Worm (Caenorhabditis elegans) whole organism, L4 larva: ENCODE measurements around the gene ZK930.6.

Experiments used
- D1046.2 ChIP-seq: fragments of 200-800 bp; sonication (Bioruptor generic); IDR thresholded peaks from 2 replicates; pipeline ENCODE4 v1.3.6; 2022; ENCODE audit warnings: missing genetic modification characterization, missing compliant biosample characterization
- F26F4.8 ChIP-seq: fragments of 200-800 bp; sonication (Bioruptor generic); conservative IDR thresholded peaks from 2 replicates; pipeline ENCODE4 v1.3.6; 2022; ENCODE audit warnings: missing genetic modification characterization, missing compliant biosample characterization
- F37D6.2 ChIP-seq: sonication (generic microtip); optimal IDR thresholded peaks from 2 replicates; lab custom pipeline; 2016; ENCODE audit warnings: mild to moderate bottlenecking, missing genetic modification characterization, missing compliant biosample characterization
- R02D3.7 ChIP-seq: fragments of 150-350 bp; sonication (generic microtip); optimal IDR thresholded peaks from 3 replicates; lab custom pipeline; 2014; ENCODE audit warnings: missing biosample characterization, missing genetic modification characterization
- T20F7.1 ChIP-seq: fragments of 200-800 bp; sonication (Bioruptor generic); optimal IDR thresholded peaks from 2 replicates; lab custom pipeline; 2018; ENCODE audit warnings: mild to moderate bottlenecking, missing genetic modification characterization, missing compliant biosample characterization
- Y5F2A.4 ChIP-seq: fragments of 200-800 bp; sonication (Bioruptor generic); optimal IDR thresholded peaks from 2 replicates; lab custom pipeline; 2018; ENCODE audit warnings: mild to moderate bottlenecking, missing genetic modification characterization, missing compliant biosample characterization
- ZK337.2 ChIP-seq: fragments of 200-800 bp; sonication (Bioruptor generic); IDR thresholded peaks from 2 replicates; pipeline ENCODE4 v1.3.6; 2022; ENCODE audit warnings: missing genetic modification reagents, missing genetic modification characterization, missing compliant biosample characterization
- ceh-20 ChIP-seq: fragments of 200-800 bp; sonication (Bioruptor generic); IDR thresholded peaks from 2 replicates; pipeline ENCODE4 v1.3.6; 2022; ENCODE audit warnings: missing genetic modification reagents, missing genetic modification characterization, missing compliant biosample characterization
- ceh-32 ChIP-seq: sonication (generic microtip); optimal IDR thresholded peaks from 2 replicates; lab custom pipeline; 2016; ENCODE audit warnings: mild to moderate bottlenecking, missing genetic modification characterization, missing compliant biosample characterization; ENCODE audit not compliant: poor library complexity
- ceh-82 ChIP-seq: sonication (generic microtip); optimal IDR thresholded peaks from 2 replicates; lab custom pipeline; 2017; ENCODE audit warnings: missing biosample characterization, missing genetic modification characterization
- ces-1 ChIP-seq: fragments of 150-350 bp; sonication (generic microtip); optimal IDR thresholded peaks from 4 replicates; lab custom pipeline; 2014; ENCODE audit warnings: missing biosample characterization, missing genetic modification reagents, missing genetic modification characterization
- cey-2 ChIP-seq: sonication (generic microtip); optimal IDR thresholded peaks from 3 replicates; lab custom pipeline; 2017; ENCODE audit warnings: missing genetic modification characterization, mild to moderate bottlenecking, missing compliant biosample characterization, antibody characterized with exemption, borderline replicate concordance; ENCODE audit not compliant: insufficient read depth
- daf-16 ChIP-seq, 3 experiments: sonication (generic microtip); optimal IDR thresholded peaks; 2 replicates each; lab custom pipeline; 2016 to 2017; ENCODE audit warnings: missing genetic modification characterization in 3 of 3, missing genetic modification reagents in 3 of 3, mild to moderate bottlenecking in 2 of 3, missing compliant biosample characterization in 2 of 3, missing biosample characterization in 1 of 3, moderate library complexity in 1 of 3
- dmd-6 ChIP-seq: fragments of 200-800 bp; sonication (Bioruptor generic); IDR thresholded peaks from 2 replicates; pipeline ENCODE4 v1.3.6; 2022; ENCODE audit warnings: missing genetic modification reagents, missing genetic modification characterization, missing compliant biosample characterization
- duxl-1 ChIP-seq: sonication (generic microtip); optimal IDR thresholded peaks from 2 replicates; lab custom pipeline; 2016; ENCODE audit warnings: mild to moderate bottlenecking, missing genetic modification characterization, moderate library complexity, missing compliant biosample characterization; ENCODE audit not compliant: poor library complexity
- dve-1 ChIP-seq: sonication (generic microtip); optimal IDR thresholded peaks from 2 replicates; lab custom pipeline; 2017; ENCODE audit warnings: antibody characterized with exemption, mild to moderate bottlenecking, missing genetic modification characterization, missing compliant biosample characterization; ENCODE audit not compliant: insufficient read depth
- hlh-30 ChIP-seq: sonication (generic microtip); optimal IDR thresholded peaks from 2 replicates; lab custom pipeline; 2017; ENCODE audit warnings: antibody characterized with exemption, mild to moderate bottlenecking, missing genetic modification characterization, missing compliant biosample characterization; ENCODE audit not compliant: insufficient read depth
- hmg-1.1 ChIP-seq: fragments of 200-800 bp; sonication (Bioruptor generic); IDR thresholded peaks from 2 replicates; pipeline ENCODE4 v1.3.6; 2022; ENCODE audit warnings: missing genetic modification reagents, missing genetic modification characterization, missing compliant biosample characterization
- jun-1 ChIP-seq: fragments of 150-350 bp; optimal IDR thresholded peaks from 2 replicates; lab custom pipeline; 2014; ENCODE audit warnings: missing biosample characterization, missing genetic modification reagents, missing genetic modification characterization
- lin-1 ChIP-seq: fragments of 200-800 bp; sonication (Bioruptor generic); IDR thresholded peaks from 2 replicates; pipeline ENCODE4 v1.3.6; 2022; ENCODE audit warnings: missing genetic modification reagents, missing genetic modification characterization, missing compliant biosample characterization
- lin-39 ChIP-seq: fragments of 150-350 bp; optimal IDR thresholded peaks from 2 replicates; lab custom pipeline; 2014; ENCODE audit warnings: missing biosample characterization, missing genetic modification reagents, missing genetic modification characterization
- lir-3 ChIP-seq: sonication (generic microtip); optimal IDR thresholded peaks from 2 replicates; lab custom pipeline; 2016; ENCODE audit warnings: mild to moderate bottlenecking, missing genetic modification characterization, missing compliant biosample characterization
- lsy-2 ChIP-seq, 2 experiments: fragments of 150-350 bp in 1 of 2; sonication (generic microtip) in 1 of 2; optimal IDR thresholded peaks; 2 replicates each; lab custom pipeline; 2014 to 2017; ENCODE audit warnings: missing biosample characterization in 2 of 2, missing genetic modification characterization in 2 of 2
- madf-5 ChIP-seq, 2 experiments: fragments of 200-800 bp; sonication (Bioruptor generic); IDR thresholded peaks; 2 replicates each; pipeline ENCODE4 v1.3.6; 2022; ENCODE audit warnings: missing compliant biosample characterization in 2 of 2, missing genetic modification characterization in 2 of 2
- mdl-1 ChIP-seq, 2 experiments: fragments of 150-350 bp in 1 of 2; sonication (generic microtip) in 1 of 2; optimal IDR thresholded peaks; 2 replicates each; lab custom pipeline; 2014 to 2017; ENCODE audit warnings: missing biosample characterization in 2 of 2, missing genetic modification characterization in 2 of 2
- mdt-29 ChIP-seq: fragments of 200-800 bp; sonication (Bioruptor generic); IDR thresholded peaks from 2 replicates; pipeline ENCODE4 v1.3.6; 2022; ENCODE audit warnings: missing genetic modification reagents, missing genetic modification characterization, missing compliant biosample characterization
- mep-1 ChIP-seq: fragments of 150-350 bp; sonication (generic microtip); optimal IDR thresholded peaks from 3 replicates; lab custom pipeline; 2014; ENCODE audit warnings: missing biosample characterization, missing genetic modification characterization
- mxl-3 ChIP-seq: fragments of 200-800 bp; sonication (Bioruptor generic); optimal IDR thresholded peaks from 2 replicates; lab custom pipeline; 2018; ENCODE audit warnings: mild to moderate bottlenecking, missing genetic modification characterization, missing compliant biosample characterization
- nhr-10 ChIP-seq: fragments of 150-350 bp; optimal IDR thresholded peaks from 2 replicates; lab custom pipeline; 2014; ENCODE audit warnings: missing biosample characterization, missing genetic modification characterization
- nhr-11 ChIP-seq: fragments of 150-350 bp; optimal IDR thresholded peaks from 2 replicates; lab custom pipeline; 2014; ENCODE audit warnings: missing biosample characterization, missing genetic modification characterization
- nhr-237 ChIP-seq: sonication (generic microtip); optimal IDR thresholded peaks from 2 replicates; lab custom pipeline; 2017; ENCODE audit warnings: missing biosample characterization, missing genetic modification characterization
- nhr-25 ChIP-seq: sonication (generic microtip); optimal IDR thresholded peaks from 2 replicates; lab custom pipeline; 2017; ENCODE audit warnings: missing genetic modification characterization, mild to moderate bottlenecking, missing compliant biosample characterization, antibody characterized with exemption, moderate library complexity, borderline replicate concordance; ENCODE audit not compliant: insufficient read depth
- nhr-28 ChIP-seq: fragments of 150-350 bp; optimal IDR thresholded peaks from 2 replicates; lab custom pipeline; 2014; ENCODE audit warnings: missing biosample characterization, missing genetic modification characterization
- nhr-41 ChIP-seq: fragments of 200-800 bp; sonication (Bioruptor generic); IDR thresholded peaks from 2 replicates; pipeline ENCODE4 v1.3.6; 2022; ENCODE audit warnings: missing genetic modification reagents, missing genetic modification characterization, missing compliant biosample characterization
- nhr-48 ChIP-seq: sonication (generic microtip); optimal IDR thresholded peaks from 2 replicates; lab custom pipeline; 2016; ENCODE audit warnings: mild to moderate bottlenecking, missing genetic modification characterization, missing compliant biosample characterization
- nhr-77 ChIP-seq: fragments of 150-350 bp; optimal IDR thresholded peaks from 2 replicates; lab custom pipeline; 2014; ENCODE audit warnings: missing biosample characterization, missing genetic modification characterization
- pha-4 ChIP-seq, 2 experiments: fragments of 150-350 bp in 1 of 2; fragments of 200-800 bp in 1 of 2; sonication (Bioruptor generic) in 1 of 2; IDR thresholded peaks in 1 of 2; optimal IDR thresholded peaks in 1 of 2; 2 replicates each; pipeline versions ENCODE4 v1.3.6 to Lab custom; 2014 to 2022; ENCODE audit warnings: missing genetic modification characterization in 2 of 2, missing genetic modification reagents in 2 of 2, missing biosample characterization in 1 of 2, missing compliant biosample characterization in 1 of 2
- pqm-1 ChIP-seq: sonication (generic microtip); optimal IDR thresholded peaks from 2 replicates; lab custom pipeline; 2017; ENCODE audit warnings: missing biosample characterization, missing genetic modification characterization
- saeg-2 ChIP-seq: fragments of 200-800 bp; sonication (Bioruptor generic); IDR thresholded peaks from 2 replicates; pipeline ENCODE4 v1.3.6; 2022; ENCODE audit warnings: missing genetic modification reagents, missing genetic modification characterization, missing compliant biosample characterization
- sdz-12 ChIP-seq: fragments of 200-800 bp; sonication (Bioruptor generic); optimal IDR thresholded peaks from 2 replicates; lab custom pipeline; 2018; ENCODE audit warnings: mild to moderate bottlenecking, missing genetic modification characterization, missing compliant biosample characterization
- skn-1 ChIP-seq: fragments of 150-350 bp; optimal IDR thresholded peaks from 2 replicates; lab custom pipeline; 2014; ENCODE audit warnings: missing biosample characterization, missing genetic modification characterization
- snpc-1.2 ChIP-seq: fragments of 200-800 bp; sonication (Bioruptor generic); IDR thresholded peaks from 2 replicates; pipeline ENCODE4 v1.3.6; 2022; ENCODE audit warnings: missing genetic modification reagents, missing genetic modification characterization, missing compliant biosample characterization
- tra-1 ChIP-seq: fragments of 200-800 bp; sonication (Bioruptor generic); IDR thresholded peaks from 2 replicates; pipeline ENCODE4 v1.3.6; 2022; ENCODE audit warnings: missing genetic modification reagents, missing genetic modification characterization, missing compliant biosample characterization
- unc-39 ChIP-seq: sonication (generic microtip); optimal IDR thresholded peaks from 2 replicates; lab custom pipeline; 2017; ENCODE audit warnings: missing biosample characterization, missing genetic modification characterization
- unc-62 ChIP-seq, 3 experiments: fragments of 150-350 bp in 1 of 3; sonication (generic microtip); optimal IDR thresholded peaks in 2 of 3; peaks in 1 of 3; 1 replicate in 1 of 3; 2 replicates in 2 of 3; lab custom pipeline; 2014 to 2017; ENCODE audit warnings: missing biosample characterization in 3 of 3, missing genetic modification characterization in 3 of 3, missing genetic modification reagents in 3 of 3, missing genotype in 1 of 3
- zfp-2 ChIP-seq: sonication (generic microtip); optimal IDR thresholded peaks from 2 replicates; lab custom pipeline; 2016; ENCODE audit warnings: mild to moderate bottlenecking, missing genetic modification characterization, missing compliant biosample characterization
- zfp-3 ChIP-seq: fragments of 200-800 bp; sonication (Bioruptor generic); conservative IDR thresholded peaks from 2 replicates; pipeline ENCODE4 v1.3.6; 2022; ENCODE audit warnings: missing genetic modification reagents, missing genetic modification characterization, missing compliant biosample characterization
- zip-11 ChIP-seq: fragments of 200-800 bp; sonication (Bioruptor generic); IDR thresholded peaks from 2 replicates; pipeline ENCODE4 v1.3.6; 2022; ENCODE audit warnings: missing genetic modification characterization, missing compliant biosample characterization
- ztf-11 ChIP-seq: fragments of 150-350 bp; optimal IDR thresholded peaks from 2 replicates; lab custom pipeline; 2014; ENCODE audit warnings: missing biosample characterization, missing genetic modification characterization

ZK930.6 gene

ce11 chrII:11838353-11838752 lies 45.4 kb upstream of the ZK930.6 start:
- no peak for TF ChIP-seq ceh-82
- no peak for TF ChIP-seq zfp-2 (tag; lab: Kevin White, UChicago)
- no peak for TF ChIP-seq F26F4.8 (GFP tag; lab: Robert Waterston, UW)
- TF ChIP-seq sdz-12, result no peak
- TF ChIP-seq mdl-1 (tag; optimal IDR thresholded peaks at IDR 0.05; lab: Kevin White, UChicago), result peak; percentile 56 to 66
- no peak for TF ChIP-seq skn-1
- no peak for TF ChIP-seq daf-16 (GFP tag; optimal IDR thresholded peaks at IDR 0.05; lab: Kevin White, UChicago)
- TF ChIP-seq daf-16 (tag; optimal IDR thresholded peaks at IDR 0.05; lab: Kevin White, UChicago), result no peak
- TF ChIP-seq ceh-32 (tag; lab: Kevin White, UChicago), result no peak
- TF ChIP-seq saeg-2 (GFP tag; lab: Robert Waterston, UW), result no peak
- TF ChIP-seq nhr-11 (tag; lab: Kevin White, UChicago), result no peak
- TF ChIP-seq mdt-29 (GFP tag; lab: Robert Waterston, UW), result no peak
- TF ChIP-seq lir-3 (tag; lab: Kevin White, UChicago), result no peak
- TF ChIP-seq nhr-41, result no peak
- peak; percentile 45 for TF ChIP-seq nhr-25 (tag; lab: Kevin White, UChicago)
- TF ChIP-seq D1046.2, result no peak
- TF ChIP-seq dmd-6 (GFP tag; lab: Robert Waterston, UW), result peak; percentile 39
- peak; percentile 21 for TF ChIP-seq nhr-28 (tag; lab: Kevin White, UChicago)
- TF ChIP-seq unc-39, result no peak
- no peak for TF ChIP-seq nhr-237 (tag; lab: Kevin White, UChicago)
- TF ChIP-seq mep-1 (tag; lab: Kevin White, UChicago), result peak; percentile 33
- peak; percentile 18 for TF ChIP-seq hlh-30
- no peak for TF ChIP-seq cey-2 (tag; lab: Kevin White, UChicago)
- TF ChIP-seq R02D3.7 (tag; lab: Kevin White, UChicago), result no peak
- TF ChIP-seq lin-39 (tag; lab: Kevin White, UChicago), result no peak
- no peak for TF ChIP-seq hmg-1.1 (GFP tag; lab: Robert Waterston, UW)
- TF ChIP-seq T20F7.1 (GFP tag; lab: Kevin White, UChicago), result no peak
- TF ChIP-seq unc-62 (GFP tag; optimal IDR thresholded peaks at IDR 0.05 in 1 of 2; lab: Kevin White, UChicago), result no peak
- no peak for TF ChIP-seq unc-62 (tag; optimal IDR thresholded peaks at IDR 0.05; lab: Kevin White, UChicago)
- no peak for TF ChIP-seq lin-1 (GFP tag; lab: Robert Waterston, UW)
- TF ChIP-seq ZK337.2 (GFP tag; lab: Robert Waterston, UW), result no peak
- no peak for TF ChIP-seq madf-5 (GFP tag; IDR thresholded peaks at IDR 0.05; lab: Robert Waterston, UW)
- peak; percentile 68 for TF ChIP-seq nhr-48
- TF ChIP-seq pha-4 (GFP tag; IDR thresholded peaks at IDR 0.05; lab: Robert Waterston, UW), result no peak
- no peak for TF ChIP-seq pha-4 (tag; optimal IDR thresholded peaks at IDR 0.05; lab: Kevin White, UChicago)
- TF ChIP-seq pqm-1, result no peak
- TF ChIP-seq zip-11, result no peak
- no peak for TF ChIP-seq ces-1 (GFP tag; lab: Kevin White, UChicago)
- peak in 1 of 2 experiments; percentile 33 for TF ChIP-seq lsy-2 (tag; optimal IDR thresholded peaks at IDR 0.05; lab: Kevin White, UChicago)
- TF ChIP-seq Y5F2A.4, result no peak
- TF ChIP-seq ceh-20, result no peak
- no peak for TF ChIP-seq duxl-1 (tag; lab: Kevin White, UChicago)
- TF ChIP-seq nhr-77 (tag; lab: Kevin White, UChicago), result no peak
- TF ChIP-seq F37D6.2 (tag; lab: Kevin White, UChicago), result no peak
- TF ChIP-seq dve-1 (tag; lab: Kevin White, UChicago), result no peak
- no peak for TF ChIP-seq ztf-11 (tag; lab: Kevin White, UChicago)
- TF ChIP-seq nhr-10 (tag; lab: Kevin White, UChicago), result no peak
- TF ChIP-seq snpc-1.2, result no peak
- TF ChIP-seq jun-1 (tag; lab: Kevin White, UChicago), result no peak
- no peak for TF ChIP-seq zfp-3 (GFP tag; lab: Robert Waterston, UW)
- peak; percentile 75; the same call in 1 of the 2 replicates for TF ChIP-seq tra-1 (GFP tag; lab: Robert Waterston, UW)
- no peak for TF ChIP-seq mxl-3 (GFP tag; lab: Kevin White, UChicago)
